Fruit fly (Drosophila melanogaster) whole organism, prepupa: ENCODE measurements around the gene ftz.

Experiments used
- CG1621 ChIP-seq: fragments of 200-800 bp; sonication (Bioruptor generic); optimal IDR thresholded peaks from 3 replicates; lab custom pipeline; 2018; ENCODE audit warnings: missing biosample characterization, mild to moderate bottlenecking, missing genetic modification characterization
- CG6808 ChIP-seq: fragments of 200-800 bp; sonication (Bioruptor generic); optimal IDR thresholded peaks from 3 replicates; lab custom pipeline; 2017; ENCODE audit warnings: missing biosample characterization, missing genetic modification characterization, mild to moderate bottlenecking, moderate library complexity, missing genetic modification reagents
- CG7368 ChIP-seq: fragments of 200-800 bp; sonication (Bioruptor generic); optimal IDR thresholded peaks from 3 replicates; lab custom pipeline; 2016; ENCODE audit warnings: missing biosample characterization, missing genetic modification characterization
- CG8119 ChIP-seq: fragments of 200-800 bp; sonication (Bioruptor generic); IDR thresholded peaks from 3 replicates; pipeline ENCODE4 v1.3.6; 2022; ENCODE audit warnings: missing biosample characterization, missing genetic modification characterization
- Hr38 ChIP-seq: sonication (Bioruptor generic); optimal IDR thresholded peaks from 2 replicates; lab custom pipeline; 2016; ENCODE audit warnings: missing biosample characterization, missing genetic modification characterization
- Met ChIP-seq: fragments of 200-800 bp; sonication (Bioruptor generic); optimal IDR thresholded peaks from 3 replicates; lab custom pipeline; 2016; ENCODE audit warnings: missing biosample characterization, missing genetic modification characterization
- OdsH ChIP-seq: fragments of 200-800 bp; sonication (Bioruptor generic); optimal IDR thresholded peaks from 3 replicates; lab custom pipeline; 2016; ENCODE audit warnings: missing biosample characterization, missing genetic modification characterization
- lz ChIP-seq: fragments of 200-800 bp; sonication (Bioruptor generic); optimal IDR thresholded peaks from 3 replicates; lab custom pipeline; 2016; ENCODE audit warnings: missing biosample characterization, missing genetic modification characterization
- ss ChIP-seq, 2 experiments: fragments of 200-800 bp; sonication (Bioruptor generic); optimal IDR thresholded peaks; 2 replicates in 1 of 2; 3 replicates in 1 of 2; lab custom pipeline; 2017 to 2018; ENCODE audit warnings: mild to moderate bottlenecking in 2 of 2, missing biosample characterization in 2 of 2, missing genetic modification characterization in 2 of 2, moderate library complexity in 1 of 2

DNA sequence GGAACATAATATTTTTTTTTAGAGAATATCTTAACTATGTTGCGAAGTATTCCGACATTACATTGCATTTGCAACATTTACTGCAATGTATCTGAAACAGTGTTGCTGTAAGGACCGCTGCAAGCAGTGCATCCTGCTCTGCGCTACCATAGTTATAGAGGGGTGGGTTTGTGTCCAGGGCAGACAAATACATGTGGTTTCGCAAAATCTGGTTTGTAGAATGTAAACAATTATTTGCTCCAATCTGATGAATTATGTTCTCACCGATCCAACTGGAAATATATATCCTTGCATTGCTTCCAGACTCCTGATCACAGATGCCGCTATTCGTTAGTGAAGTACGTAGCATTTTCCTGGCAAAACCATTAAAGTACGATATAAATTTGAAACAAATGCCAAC, 9.8 kb upstream of the ftz start:
- TF ChIP-seq CG1621 (tag; lab: Kevin White, UChicago) (no peak), ss (GFP tag; optimal IDR thresholded peaks at IDR 0.05; lab: Kevin White, UChicago) (no peak), CG7368 (GFP tag; lab: Kevin White, UChicago) (no peak), Hr38 (GFP tag; lab: Kevin White, UChicago) (no peak), Met (GFP tag; lab: Kevin White, UChicago) (no peak), OdsH (GFP tag; lab: Kevin White, UChicago) (no peak), lz (no peak), CG8119 (no peak), CG6808 (GFP tag; lab: Kevin White, UChicago) (no peak)
